Fruit fly (Drosophila melanogaster): Measurements from ENCODE around the gene CG8281.

CG8281 gene

dm6 chr3L:7943046-7943445 lies 30.8 kb downstream of the CG8281 start:
- TF ChIP-seq CG15710 (tag; optimal IDR thresholded peaks at IDR 0.05) = no peak
- no peak for TF ChIP-seq CG13204 (GFP tag; optimal IDR thresholded peaks at IDR 0.05)
- no peak for TF ChIP-seq CG34367 (tag; optimal IDR thresholded peaks at IDR 0.05)
- TF ChIP-seq CG12605 (GFP tag; IDR thresholded peaks at IDR 0.05) = no peak
- TF ChIP-seq CG10348 (GFP tag; IDR thresholded peaks at IDR 0.05) = no peak
- no peak for TF ChIP-seq Pif1B (GFP tag; optimal IDR thresholded peaks at IDR 0.05)
- no peak for TF ChIP-seq CG8159 (tag; optimal IDR thresholded peaks at IDR 0.05)
- no peak for TF ChIP-seq Snoo (tag; optimal IDR thresholded peaks at IDR 0.05)
- TF ChIP-seq EcR (GFP tag; optimal IDR thresholded peaks at IDR 0.05) = no peak
- no peak for TF ChIP-seq fd96Ca (GFP tag; IDR thresholded peaks at IDR 0.05)
- TF ChIP-seq Ets98B (GFP tag; IDR thresholded peaks at IDR 0.05) = no peak
- TF ChIP-seq gl (tag; optimal IDR thresholded peaks at IDR 0.05) = no peak
- TF ChIP-seq rn (GFP tag; IDR thresholded peaks at IDR 0.05) = no peak
- no peak for TF ChIP-seq D1 (tag; optimal IDR thresholded peaks at IDR 0.05)
- no peak for TF ChIP-seq CG8301 (tag; optimal IDR thresholded peaks at IDR 0.05)
- no peak for TF ChIP-seq Pif1A (GFP tag; optimal IDR thresholded peaks at IDR 0.05)

dm6 chr3L:7943950-7944349 lies 31.7 kb downstream of the CG8281 start:
- TF ChIP-seq Ets98B (GFP tag; IDR thresholded peaks at IDR 0.05) (no peak), Pif1A (GFP tag; optimal IDR thresholded peaks at IDR 0.05) (no peak), CG8301 (tag; optimal IDR thresholded peaks at IDR 0.05) (no peak), gl (tag; optimal IDR thresholded peaks at IDR 0.05) (no peak), rn (GFP tag; IDR thresholded peaks at IDR 0.05) (no peak), CG9948 (tag; optimal IDR thresholded peaks at IDR 0.05) (no peak), CG32121 (GFP tag; IDR thresholded peaks at IDR 0.05) (no peak), Pif1B (GFP tag; optimal IDR thresholded peaks at IDR 0.05) (no peak), CG10348 (GFP tag; IDR thresholded peaks at IDR 0.05) (no peak), fd96Ca (GFP tag; IDR thresholded peaks at IDR 0.05) (no peak), CG13204 (GFP tag; optimal IDR thresholded peaks at IDR 0.05) (no peak), Snoo (tag; optimal IDR thresholded peaks at IDR 0.05) (no peak), EcR (GFP tag; optimal IDR thresholded peaks at IDR 0.05) (no peak)

dm6 chr3L:7946222-7946621 lies 34.0 kb downstream of the CG8281 start, which contains the start of gene CG43880:
CG43880 (minus strand) TSS chr3L:7946322.
- TF ChIP-seq EcR (GFP tag; optimal IDR thresholded peaks at IDR 0.05) (no peak), Ets98B (GFP tag; IDR thresholded peaks at IDR 0.05) (no peak), CG32121 (GFP tag; IDR thresholded peaks at IDR 0.05) (no peak), Pif1A (GFP tag; optimal IDR thresholded peaks at IDR 0.05) (no peak), fd96Ca (GFP tag; IDR thresholded peaks at IDR 0.05) (no peak), CG8159 (tag; optimal IDR thresholded peaks at IDR 0.05) (no peak)

- TF ChIP-seq CG9948 (tag; optimal IDR thresholded peaks at IDR 0.05) (no peak), D1 (tag; optimal IDR thresholded peaks at IDR 0.05) (peak; percentile 50)
These were observed 35.6 kb downstream of the CG8281 start, which contains the start of gene exex for dm6 chr3L:7947880-7948286. exex (plus strand) TSS chr3L:7948186.

- TF ChIP-seq CG10348 (GFP tag; IDR thresholded peaks at IDR 0.05) = no peak
- no peak for TF ChIP-seq fd96Ca (GFP tag; IDR thresholded peaks at IDR 0.05)
- TF ChIP-seq D1 (tag; optimal IDR thresholded peaks at IDR 0.05) = no peak
- no peak for TF ChIP-seq CG8301 (tag; optimal IDR thresholded peaks at IDR 0.05)
- no peak for TF ChIP-seq CG32121 (GFP tag; IDR thresholded peaks at IDR 0.05)
- no peak for TF ChIP-seq EcR (GFP tag; optimal IDR thresholded peaks at IDR 0.05)
- no peak for TF ChIP-seq gl (tag; optimal IDR thresholded peaks at IDR 0.05)
- no peak for TF ChIP-seq CG17806 (tag; optimal IDR thresholded peaks at IDR 0.05)
- no peak for TF ChIP-seq CG14655 (GFP tag; optimal IDR thresholded peaks at IDR 0.05)
- TF ChIP-seq CG8159 (tag; optimal IDR thresholded peaks at IDR 0.05) = no peak
- TF ChIP-seq CG9948 (tag; optimal IDR thresholded peaks at IDR 0.05) = no peak
- TF ChIP-seq rn (GFP tag; IDR thresholded peaks at IDR 0.05) = no peak
- TF ChIP-seq CG4496 (GFP tag; IDR thresholded peaks at IDR 0.05) = no peak
- TF ChIP-seq Pif1A (GFP tag; optimal IDR thresholded peaks at IDR 0.05) = no peak
- TF ChIP-seq Snoo (tag; optimal IDR thresholded peaks at IDR 0.05) = no peak
- no peak for TF ChIP-seq CG15710 (tag; optimal IDR thresholded peaks at IDR 0.05)
- no peak for TF ChIP-seq CG12605 (GFP tag; IDR thresholded peaks at IDR 0.05)
- no peak for TF ChIP-seq Pif1B (GFP tag; optimal IDR thresholded peaks at IDR 0.05)
- TF ChIP-seq CG34367 (tag; optimal IDR thresholded peaks at IDR 0.05) = no peak
These were observed 37.5 kb downstream of the CG8281 start for dm6 chr3L:7949778-7950177.

dm6 chr3L:7951841-7952240 lies 39.6 kb downstream of the CG8281 start:
- TF ChIP-seq rn (GFP tag; IDR thresholded peaks at IDR 0.05) = no peak
- TF ChIP-seq CG4496 (GFP tag; IDR thresholded peaks at IDR 0.05) = no peak
- TF ChIP-seq CG17806 (tag; optimal IDR thresholded peaks at IDR 0.05) = no peak
- TF ChIP-seq CG32121 (GFP tag; IDR thresholded peaks at IDR 0.05) = no peak
- TF ChIP-seq CG12605 (GFP tag; IDR thresholded peaks at IDR 0.05) = no peak
- no peak for TF ChIP-seq CG13204 (GFP tag; optimal IDR thresholded peaks at IDR 0.05)
- no peak for TF ChIP-seq EcR (GFP tag; optimal IDR thresholded peaks at IDR 0.05)
- no peak for TF ChIP-seq fd96Ca (GFP tag; IDR thresholded peaks at IDR 0.05)
- TF ChIP-seq CG8159 (tag; optimal IDR thresholded peaks at IDR 0.05) = no peak
- TF ChIP-seq D1 (tag; optimal IDR thresholded peaks at IDR 0.05) = no peak
- TF ChIP-seq CG8301 (tag; optimal IDR thresholded peaks at IDR 0.05) = no peak
- TF ChIP-seq Ets98B (GFP tag; IDR thresholded peaks at IDR 0.05) = no peak
- TF ChIP-seq CG14655 (GFP tag; optimal IDR thresholded peaks at IDR 0.05) = no peak
- no peak for TF ChIP-seq CG9948 (tag; optimal IDR thresholded peaks at IDR 0.05)
- no peak for TF ChIP-seq Pif1B (GFP tag; optimal IDR thresholded peaks at IDR 0.05)

- no peak for TF ChIP-seq CG4496 (GFP tag; IDR thresholded peaks at IDR 0.05)
- no peak for TF ChIP-seq CG15710 (tag; optimal IDR thresholded peaks at IDR 0.05)
- no peak for TF ChIP-seq fd96Ca (GFP tag; IDR thresholded peaks at IDR 0.05)
- no peak for TF ChIP-seq CG9948 (tag; optimal IDR thresholded peaks at IDR 0.05)
- no peak for TF ChIP-seq CG8159 (tag; optimal IDR thresholded peaks at IDR 0.05)
- no peak for TF ChIP-seq CG13204 (GFP tag; optimal IDR thresholded peaks at IDR 0.05)
- no peak for TF ChIP-seq CG14655 (GFP tag; optimal IDR thresholded peaks at IDR 0.05)
- TF ChIP-seq CG10348 (GFP tag; IDR thresholded peaks at IDR 0.05) = no peak
- no peak for TF ChIP-seq EcR (GFP tag; optimal IDR thresholded peaks at IDR 0.05)
- TF ChIP-seq CG8301 (tag; optimal IDR thresholded peaks at IDR 0.05) = no peak
These were observed 40.3 kb downstream of the CG8281 start for dm6 chr3L:7952560-7952959.

Measured in whole organism, pupa.